Worm (Caenorhabditis elegans) whole organism, L3 larva: Measurements from ENCODE around the gene mbr-1.

Experiments used
- R02D3.7 ChIP-seq: fragments of 150-350 bp; optimal IDR thresholded peaks from 2 replicates; lab custom pipeline; 2014; ENCODE audit warnings: missing biosample characterization, missing genetic modification characterization
- ZK546.5 ChIP-seq: sonication (generic microtip); optimal IDR thresholded peaks from 2 replicates; lab custom pipeline; 2017; ENCODE audit warnings: missing biosample characterization, missing genetic modification characterization
- aly-2 ChIP-seq: fragments of 150-350 bp; optimal IDR thresholded peaks from 2 replicates; lab custom pipeline; 2014; ENCODE audit warnings: missing biosample characterization, missing genetic modification characterization
- ama-1 ChIP-seq: fragments of 150-350 bp; optimal IDR thresholded peaks from 2 replicates; lab custom pipeline; 2018
- ceh-16 ChIP-seq: sonication (generic microtip); optimal IDR thresholded peaks from 2 replicates; lab custom pipeline; 2017; ENCODE audit warnings: missing biosample characterization, missing genetic modification characterization
- ceh-82 ChIP-seq: fragments of 150-350 bp; optimal IDR thresholded peaks from 2 replicates; lab custom pipeline; 2014; ENCODE audit warnings: missing biosample characterization, missing genetic modification characterization
- ceh-9 ChIP-seq: sonication (generic microtip); optimal IDR thresholded peaks from 2 replicates; lab custom pipeline; 2018; ENCODE audit warnings: missing biosample characterization, missing genetic modification characterization
- daf-12 ChIP-seq: fragments of 150-350 bp; optimal IDR thresholded peaks from 2 replicates; lab custom pipeline; 2014; ENCODE audit warnings: missing biosample characterization, missing genetic modification reagents, missing genetic modification characterization
- egl-27 ChIP-seq: sonication (generic microtip); optimal IDR thresholded peaks from 4 replicates; lab custom pipeline; 2017; ENCODE audit warnings: missing biosample characterization, missing genetic modification reagents, missing genetic modification characterization
- elt-1 ChIP-seq: fragments of 150-350 bp; optimal IDR thresholded peaks from 2 replicates; lab custom pipeline; 2014; ENCODE audit warnings: missing biosample characterization, missing genetic modification characterization
- elt-2 ChIP-seq: sonication (generic microtip); optimal IDR thresholded peaks from 2 replicates; lab custom pipeline; 2016; ENCODE audit warnings: missing genetic modification reagents, mild to moderate bottlenecking, missing genetic modification characterization, missing compliant biosample characterization
- elt-3 ChIP-seq, 3 experiments: fragments of 150-350 bp in 1 of 3; sonication (generic microtip) in 2 of 3; optimal IDR thresholded peaks; 2 replicates in 2 of 3; 4 replicates in 1 of 3; lab custom pipeline; 2014 to 2017; ENCODE audit warnings: missing biosample characterization in 3 of 3, missing genetic modification characterization in 3 of 3
- eor-1 ChIP-seq, 2 experiments: fragments of 150-350 bp; optimal IDR thresholded peaks; 2 replicates each; lab custom pipeline; 2014 to 2018; ENCODE audit warnings: missing biosample characterization in 2 of 2, missing genetic modification characterization in 2 of 2
- fkh-10 ChIP-seq: sonication (generic microtip); optimal IDR thresholded peaks from 2 replicates; lab custom pipeline; 2017; ENCODE audit warnings: missing biosample characterization, missing genetic modification reagents, missing genetic modification characterization
- fkh-2 ChIP-seq: fragments of 150-350 bp; optimal IDR thresholded peaks from 2 replicates; lab custom pipeline; 2014; ENCODE audit warnings: missing biosample characterization, missing genetic modification reagents, missing genetic modification characterization
- hmg-11 ChIP-seq: sonication (generic microtip); optimal IDR thresholded peaks from 2 replicates; lab custom pipeline; 2016; ENCODE audit warnings: missing genetic modification characterization, missing compliant biosample characterization
- jun-1 ChIP-seq: fragments of 150-350 bp; optimal IDR thresholded peaks from 2 replicates; lab custom pipeline; 2014; ENCODE audit warnings: missing biosample characterization, missing genetic modification reagents, missing genetic modification characterization
- lin-15B ChIP-seq: fragments of 150-350 bp; optimal IDR thresholded peaks from 2 replicates; lab custom pipeline; 2014; ENCODE audit warnings: missing biosample characterization, missing genetic modification characterization
- lin-39 ChIP-seq: fragments of 150-350 bp; optimal IDR thresholded peaks from 2 replicates; lab custom pipeline; 2018; ENCODE audit warnings: missing biosample characterization, missing genetic modification reagents, missing genetic modification characterization
- lsy-12 ChIP-seq: sonication (generic microtip); optimal IDR thresholded peaks from 2 replicates; lab custom pipeline; 2016; ENCODE audit warnings: mild to moderate bottlenecking, missing genetic modification characterization, missing compliant biosample characterization
- mdl-1 ChIP-seq: fragments of 150-350 bp; optimal IDR thresholded peaks from 2 replicates; lab custom pipeline; 2014; ENCODE audit warnings: missing biosample characterization, missing genetic modification characterization
- mml-1 ChIP-seq: fragments of 150-350 bp; sonication (generic microtip); optimal IDR thresholded peaks from 3 replicates; lab custom pipeline; 2014; ENCODE audit warnings: missing biosample characterization, missing genetic modification characterization
- nfya-1 ChIP-seq: sonication (generic microtip); optimal IDR thresholded peaks from 2 replicates; lab custom pipeline; 2017; ENCODE audit warnings: missing genetic modification characterization, mild to moderate bottlenecking, missing compliant biosample characterization, antibody characterized with exemption, moderate library complexity; ENCODE audit not compliant: insufficient read depth
- nhr-11 ChIP-seq: fragments of 150-350 bp; optimal IDR thresholded peaks from 2 replicates; lab custom pipeline; 2014; ENCODE audit warnings: missing biosample characterization, missing genetic modification characterization
- nhr-12 ChIP-seq: fragments of 150-350 bp; optimal IDR thresholded peaks from 2 replicates; lab custom pipeline; 2014; ENCODE audit warnings: missing biosample characterization, missing genetic modification characterization
- nhr-23 ChIP-seq: fragments of 150-350 bp; optimal IDR thresholded peaks from 2 replicates; lab custom pipeline; 2014; ENCODE audit warnings: missing biosample characterization, missing genetic modification reagents, missing genetic modification characterization
- nhr-25 ChIP-seq: sonication (generic microtip); optimal IDR thresholded peaks from 2 replicates; lab custom pipeline; 2017; ENCODE audit warnings: missing biosample characterization, missing genetic modification characterization
- nhr-28 ChIP-seq: fragments of 150-350 bp; optimal IDR thresholded peaks from 2 replicates; lab custom pipeline; 2014; ENCODE audit warnings: missing biosample characterization, missing genetic modification characterization
- nhr-43 ChIP-seq: sonication (generic microtip); optimal IDR thresholded peaks from 2 replicates; lab custom pipeline; 2016; ENCODE audit warnings: mild to moderate bottlenecking, missing genetic modification characterization, missing compliant biosample characterization; ENCODE audit not compliant: poor library complexity, severe bottlenecking
- nhr-67 ChIP-seq: fragments of 150-350 bp; optimal IDR thresholded peaks from 2 replicates; lab custom pipeline; 2014; ENCODE audit warnings: missing biosample characterization, missing genetic modification characterization
- nhr-76 ChIP-seq: fragments of 150-350 bp; sonication (generic microtip); optimal IDR thresholded peaks from 5 replicates; lab custom pipeline; 2014; ENCODE audit warnings: missing biosample characterization, missing genetic modification characterization
- nhr-77 ChIP-seq: fragments of 150-350 bp; optimal IDR thresholded peaks from 2 replicates; lab custom pipeline; 2014; ENCODE audit warnings: missing biosample characterization, missing genetic modification characterization
- pha-4 ChIP-seq: fragments of 150-350 bp; optimal IDR thresholded peaks from 2 replicates; lab custom pipeline; 2014; ENCODE audit warnings: missing biosample characterization, missing genetic modification reagents, missing genetic modification characterization
- pqm-1 ChIP-seq: fragments of 150-350 bp; optimal IDR thresholded peaks from 2 replicates; lab custom pipeline; 2017; ENCODE audit warnings: missing biosample characterization, missing genetic modification characterization, inconsistent platforms
- sea-2 ChIP-seq: fragments of 150-350 bp; sonication (generic microtip); optimal IDR thresholded peaks from 4 replicates; lab custom pipeline; 2014; ENCODE audit warnings: missing biosample characterization, missing genetic modification reagents, missing genetic modification characterization
- skn-1 ChIP-seq: fragments of 150-350 bp; optimal IDR thresholded peaks from 2 replicates; lab custom pipeline; 2014; ENCODE audit warnings: missing biosample characterization, missing genetic modification characterization
- snpc-4 ChIP-seq: fragments of 150-350 bp; optimal IDR thresholded peaks from 2 replicates; lab custom pipeline; 2014; ENCODE audit warnings: missing biosample characterization, missing genetic modification characterization
- tbx-2 ChIP-seq: sonication (generic microtip); optimal IDR thresholded peaks from 2 replicates; lab custom pipeline; 2016; ENCODE audit warnings: mild to moderate bottlenecking, missing genetic modification characterization, missing compliant biosample characterization
- unc-39 ChIP-seq: sonication (generic microtip); optimal IDR thresholded peaks from 4 replicates; lab custom pipeline; 2017; ENCODE audit warnings: missing biosample characterization, missing genetic modification characterization
- unc-62 ChIP-seq: fragments of 150-350 bp; sonication (generic microtip); optimal IDR thresholded peaks from 4 replicates; lab custom pipeline; 2014; ENCODE audit warnings: missing biosample characterization, missing genetic modification reagents, missing genetic modification characterization
- zag-1 ChIP-seq: fragments of 150-350 bp; optimal IDR thresholded peaks from 2 replicates; lab custom pipeline; 2014; ENCODE audit warnings: missing biosample characterization, missing genetic modification characterization
- ztf-4 ChIP-seq: fragments of 150-350 bp; optimal IDR thresholded peaks from 2 replicates; lab custom pipeline; 2014; ENCODE audit warnings: missing biosample characterization, missing genetic modification characterization

The mbr-1 gene

DNA sequence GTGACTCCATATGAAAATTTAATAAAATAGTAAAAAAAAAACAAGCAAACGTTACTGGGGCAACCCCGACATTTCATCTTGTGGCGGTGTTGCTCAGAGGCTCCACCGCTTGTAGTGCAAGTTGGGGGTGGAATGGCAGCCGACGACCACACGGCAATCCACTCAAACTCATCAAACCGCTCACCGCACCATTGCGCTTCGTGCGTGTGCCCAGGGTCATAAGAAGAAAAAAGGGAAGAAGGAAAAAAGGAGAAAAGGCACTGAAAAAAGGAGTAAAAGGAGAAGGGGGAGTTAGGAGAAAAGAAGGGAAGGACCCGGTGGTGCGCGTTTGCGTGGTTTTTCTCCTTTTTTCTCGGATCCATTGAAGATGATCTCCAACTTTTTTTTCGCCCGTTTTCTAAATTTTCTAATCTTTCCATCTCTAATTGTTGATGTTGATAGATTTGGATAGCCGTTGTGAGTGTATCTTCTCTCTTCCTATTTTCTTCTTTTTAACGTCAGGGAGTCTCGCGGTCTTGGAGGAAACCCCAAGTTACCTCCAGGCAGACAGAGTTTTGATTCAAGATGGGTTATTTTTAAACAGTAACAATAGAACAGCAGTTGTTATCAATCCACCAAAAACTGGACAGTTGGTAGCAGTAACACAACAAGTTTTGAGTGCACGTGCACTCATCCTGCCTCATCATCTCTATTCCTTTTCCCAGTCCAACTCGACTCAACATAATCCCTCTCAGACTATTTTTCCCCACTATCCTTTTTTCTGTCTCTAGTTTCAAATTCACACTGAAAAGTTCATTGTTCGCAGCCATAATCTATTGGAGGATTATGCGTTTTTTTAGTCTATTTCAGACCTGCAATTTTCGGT is 46.7 kb upstream of the mbr-1 start:
- TF ChIP-seq ztf-4 (tag; lab: Kevin White, UChicago) (no peak), mdl-1 (no peak), ceh-82 (no peak), nhr-23 (tag; lab: Kevin White, UChicago) (no peak), mml-1 (no peak), nhr-12 (tag; lab: Kevin White, UChicago) (no peak), fkh-2 (no peak), lsy-12 (tag; lab: Kevin White, UChicago) (no peak), nhr-28 (tag; lab: Kevin White, UChicago) (no peak), nhr-76 (no peak), daf-12 (tag; lab: Kevin White, UChicago) (no peak), skn-1 (tag; lab: Kevin White, UChicago) (no peak), nhr-43 (no peak), aly-2 (tag; lab: Kevin White, UChicago) (no peak), nhr-77 (no peak), nhr-25 (tag; lab: Kevin White, UChicago) (no peak), elt-3 (tag; optimal IDR thresholded peaks at IDR 0.05; lab: Kevin White, UChicago) (no peak), elt-1 (peak; percentile 84), ceh-16 (tag; lab: Kevin White, UChicago) (no peak), elt-2 (no peak), snpc-4 (tag; lab: Kevin White, UChicago) (peak; percentile 63), jun-1 (tag; lab: Kevin White, UChicago) (no peak), eor-1 (tag; optimal IDR thresholded peaks at IDR 0.05; lab: Kevin White, UChicago) (no peak), pqm-1 (tag; lab: Kevin White, UChicago) (no peak), nhr-11 (peak; percentile 29), nfya-1 (tag; lab: Kevin White, UChicago) (peak; percentile 43), R02D3.7 (tag; lab: Kevin White, UChicago) (no peak), lin-15B (no peak), nhr-67 (tag; lab: Kevin White, UChicago) (no peak), fkh-10 (GFP tag; lab: Kevin White, UChicago) (no peak), tbx-2 (no peak), egl-27 (tag; lab: Kevin White, UChicago) (no peak), unc-39 (no peak), sea-2 (GFP tag; lab: Kevin White, UChicago) (no peak), ceh-9 (tag; lab: Kevin White, UChicago) (no peak)
- TF ChIP-seq, all 47 proteins: peak for 4

DNA sequence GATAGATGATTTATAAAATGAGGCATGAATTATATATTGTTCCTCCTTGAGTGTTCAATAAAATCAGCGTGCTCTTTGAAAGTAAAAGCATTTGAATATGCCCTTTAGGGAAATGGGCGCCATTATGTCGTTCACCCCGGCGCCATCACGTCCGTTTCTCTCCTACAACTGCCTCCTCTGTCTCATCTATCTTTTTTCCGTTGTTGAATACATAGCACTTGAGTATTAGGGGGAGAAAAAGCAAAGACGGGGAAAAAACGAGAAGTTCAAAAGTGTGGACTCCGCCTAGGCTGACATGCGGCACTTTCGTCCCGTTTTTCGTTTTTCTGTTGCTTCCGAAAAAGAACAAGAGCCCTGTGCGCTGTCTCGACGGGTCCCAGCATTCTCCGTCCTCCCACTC is 45.8 kb upstream of the mbr-1 start:
- TF ChIP-seq pqm-1 (tag; lab: Kevin White, UChicago) = peak; percentile 49
- no peak for TF ChIP-seq ama-1 (lab: Kevin White, UChicago)
- TF ChIP-seq nhr-12 (tag; lab: Kevin White, UChicago) = no peak
- TF ChIP-seq lsy-12 (tag; lab: Kevin White, UChicago) = peak; percentile 16
- TF ChIP-seq nhr-67 (tag; lab: Kevin White, UChicago) = no peak
- TF ChIP-seq pha-4 (tag; lab: Kevin White, UChicago) = peak; percentile 5
- peak; percentile 36 for TF ChIP-seq nfya-1 (tag; lab: Kevin White, UChicago)
- TF ChIP-seq jun-1 (tag; lab: Kevin White, UChicago) = no peak
- no peak for TF ChIP-seq egl-27 (tag; lab: Kevin White, UChicago)
- TF ChIP-seq fkh-2 = no peak
- TF ChIP-seq aly-2 (tag; lab: Kevin White, UChicago) = no peak
- peak; percentile 31 for TF ChIP-seq elt-1
- peak; percentile 21 for TF ChIP-seq elt-2
- peak; percentile 28 for TF ChIP-seq lin-39
- no peak for TF ChIP-seq nhr-76

DNA sequence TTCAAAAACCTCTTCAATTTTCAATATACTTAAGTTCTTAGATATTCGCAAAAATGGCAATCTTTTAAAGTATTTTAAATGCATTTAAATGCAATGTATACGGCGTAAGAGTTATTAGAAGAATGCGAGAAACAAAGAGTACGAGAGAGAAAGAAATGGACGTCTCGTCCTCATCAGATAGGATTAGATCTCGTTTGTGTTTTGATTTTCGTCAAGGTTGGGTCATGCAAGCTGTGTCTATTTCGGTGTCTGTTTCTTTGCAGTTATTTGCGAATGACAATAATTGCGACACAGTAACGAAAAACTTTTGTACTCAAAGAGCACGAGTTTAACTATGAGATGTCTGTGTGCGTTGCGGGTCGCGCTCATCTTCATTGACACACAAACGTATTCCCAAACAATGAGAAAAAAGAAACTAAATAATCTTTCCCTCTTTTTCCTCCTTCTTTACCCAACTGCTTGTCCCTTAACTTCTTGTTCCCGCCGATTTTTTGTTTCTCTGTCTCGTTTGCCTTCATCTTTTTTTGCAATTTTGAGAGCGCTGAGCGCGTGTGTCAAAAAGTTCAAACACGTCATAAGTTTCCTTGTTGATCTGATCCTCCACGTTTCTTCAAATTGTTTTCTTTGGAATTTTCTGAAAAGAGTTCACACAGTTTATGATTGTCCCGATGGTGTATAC is 45.3 kb upstream of the mbr-1 start:
- no peak for TF ChIP-seq ZK546.5 (tag; lab: Kevin White, UChicago)
- no peak for TF ChIP-seq fkh-2
- TF ChIP-seq nhr-11 = no peak
- no peak for TF ChIP-seq daf-12 (tag; lab: Kevin White, UChicago)
- TF ChIP-seq hmg-11 (tag; lab: Kevin White, UChicago) = no peak
- no peak for TF ChIP-seq jun-1 (tag; lab: Kevin White, UChicago)
- no peak for TF ChIP-seq nhr-76
- no peak for TF ChIP-seq ceh-9 (tag; lab: Kevin White, UChicago)
- TF ChIP-seq elt-1 = peak; percentile 62
- TF ChIP-seq elt-2 = no peak
- TF ChIP-seq tbx-2 = no peak
- TF ChIP-seq pqm-1 (tag; lab: Kevin White, UChicago) = no peak
- no peak for TF ChIP-seq zag-1 (tag; lab: Kevin White, UChicago)
- no peak for TF ChIP-seq lin-39
- no peak for TF ChIP-seq nhr-43
- TF ChIP-seq ztf-4 (tag; lab: Kevin White, UChicago) = no peak
- TF ChIP-seq nhr-23 (tag; lab: Kevin White, UChicago) = peak; percentile 32
- TF ChIP-seq pha-4 (tag; lab: Kevin White, UChicago) = peak; percentile 92
- no peak for TF ChIP-seq nhr-12 (tag; lab: Kevin White, UChicago)
- no peak for TF ChIP-seq nhr-28 (tag; lab: Kevin White, UChicago)
- no peak for TF ChIP-seq snpc-4 (tag; lab: Kevin White, UChicago)
- TF ChIP-seq nhr-25 (tag; lab: Kevin White, UChicago) = no peak
- TF ChIP-seq mdl-1 = no peak
- TF ChIP-seq sea-2 (GFP tag; lab: Kevin White, UChicago) = no peak
- TF ChIP-seq aly-2 (tag; lab: Kevin White, UChicago) = no peak
- TF ChIP-seq unc-62 (GFP tag; lab: Kevin White, UChicago) = no peak
